Fruit fly (Drosophila melanogaster) whole organism, embryonic: ENCODE results near the gene Snx21.
A peak's percentile ranks its signal among the peaks of the same experiment; 100 is the strongest.

ENCODE experiments used
- ATbp ChIP-seq: fragments of 200-800 bp; sonication (Bioruptor generic); optimal IDR thresholded peaks from 2 replicates; lab custom pipeline; 2017; ENCODE audit warnings: missing biosample characterization, mild to moderate bottlenecking, missing genetic modification characterization, missing genetic modification reagents
- Asciz ChIP-seq: fragments of 200-800 bp; sonication (Bioruptor generic); optimal IDR thresholded peaks from 2 replicates; lab custom pipeline; 2017; ENCODE audit warnings: missing biosample characterization, mild to moderate bottlenecking, missing genetic modification characterization, missing genetic modification reagents
- CG11398 ChIP-seq: fragments of 200-800 bp; sonication (Bioruptor generic); optimal IDR thresholded peaks from 2 replicates; lab custom pipeline; 2016; ENCODE audit warnings: missing biosample characterization, missing genetic modification characterization
- CG11695 ChIP-seq: fragments of 200-800 bp; sonication (Bioruptor generic); IDR thresholded peaks from 3 replicates; pipeline ENCODE4 v1.3.6; 2022; ENCODE audit warnings: missing biosample characterization, missing genetic modification characterization
- CG12236 ChIP-seq: fragments of 200-800 bp; sonication (Bioruptor generic); optimal IDR thresholded peaks from 2 replicates; lab custom pipeline; 2016; ENCODE audit warnings: missing biosample characterization, missing genetic modification characterization
- CG15011 ChIP-seq: fragments of 200-800 bp; sonication (Bioruptor generic); optimal IDR thresholded peaks from 3 replicates; lab custom pipeline; 2018; ENCODE audit warnings: missing biosample characterization, mild to moderate bottlenecking, missing genetic modification characterization
- CG15601 ChIP-seq: fragments of 200-800 bp; sonication (Bioruptor generic); optimal IDR thresholded peaks from 3 replicates; lab custom pipeline; 2019; ENCODE audit warnings: missing biosample characterization, mild to moderate bottlenecking, missing genetic modification characterization, moderate library complexity
- CG16779 ChIP-seq: fragments of 200-800 bp; sonication (Bioruptor generic); IDR thresholded peaks from 2 replicates; pipeline ENCODE4 v1.3.6; 2022; ENCODE audit warnings: missing biosample characterization, missing genetic modification characterization
- CG17186 ChIP-seq: fragments of 200-800 bp; sonication (Bioruptor generic); optimal IDR thresholded peaks from 3 replicates; lab custom pipeline; 2017; ENCODE audit warnings: missing biosample characterization, missing genetic modification reagents, missing genetic modification characterization
- CG17359 ChIP-seq: fragments of 200-800 bp; sonication (Bioruptor generic); optimal IDR thresholded peaks from 3 replicates; lab custom pipeline; 2018; ENCODE audit warnings: missing biosample characterization, mild to moderate bottlenecking, missing genetic modification characterization, moderate library complexity
- CG2875 ChIP-seq: fragments of 200-800 bp; sonication (Bioruptor generic); optimal IDR thresholded peaks from 2 replicates; lab custom pipeline; 2017; ENCODE audit warnings: missing biosample characterization, mild to moderate bottlenecking, missing genetic modification characterization, missing genetic modification reagents
- CG3065 ChIP-seq: fragments of 200-800 bp; sonication (Bioruptor generic); optimal IDR thresholded peaks from 2 replicates; lab custom pipeline; 2016; ENCODE audit warnings: missing biosample characterization, missing genetic modification characterization
- CG3281 ChIP-seq: fragments of 200-800 bp; sonication (Bioruptor generic); optimal IDR thresholded peaks from 3 replicates; lab custom pipeline; 2017; ENCODE audit warnings: missing biosample characterization, mild to moderate bottlenecking, missing genetic modification characterization
- CG33557 ChIP-seq: fragments of 200-800 bp; sonication (Bioruptor generic); optimal IDR thresholded peaks from 2 replicates; lab custom pipeline; 2019; ENCODE audit warnings: missing biosample characterization, mild to moderate bottlenecking, missing genetic modification characterization, moderate library complexity
- CG3838 ChIP-seq: fragments of 200-800 bp; sonication (Bioruptor generic); optimal IDR thresholded peaks from 3 replicates; lab custom pipeline; 2016; ENCODE audit warnings: missing biosample characterization, missing genetic modification characterization
- CG5953 ChIP-seq: fragments of 200-800 bp; sonication (Bioruptor generic); IDR thresholded peaks from 2 replicates; pipeline ENCODE4 v1.3.6; 2022; ENCODE audit warnings: missing biosample characterization, missing genetic modification characterization
- CG6689 ChIP-seq: fragments of 200-800 bp; sonication (Bioruptor generic); IDR thresholded peaks from 2 replicates; pipeline ENCODE4 v1.3.6; 2022; ENCODE audit warnings: missing biosample characterization, missing genetic modification characterization
- CG6813 ChIP-seq: fragments of 200-800 bp; sonication (Bioruptor generic); optimal IDR thresholded peaks from 2 replicates; lab custom pipeline; 2017; ENCODE audit warnings: missing biosample characterization, missing genetic modification characterization, mild to moderate bottlenecking, moderate library complexity, missing genetic modification reagents
- CG9876 ChIP-seq: fragments of 200-800 bp; sonication (Bioruptor generic); optimal IDR thresholded peaks from 2 replicates; lab custom pipeline; 2016; ENCODE audit warnings: missing biosample characterization, missing genetic modification characterization
- CkIIα-i1 ChIP-seq: fragments of 200-800 bp; sonication (Bioruptor generic); IDR thresholded peaks from 2 replicates; pipeline ENCODE4 v1.3.6; 2022; ENCODE audit warnings: missing biosample characterization, missing genetic modification characterization
- Dek ChIP-seq: fragments of 200-800 bp; sonication (Bioruptor generic); optimal IDR thresholded peaks from 3 replicates; lab custom pipeline; 2019; ENCODE audit warnings: missing biosample characterization, mild to moderate bottlenecking, missing genetic modification characterization, moderate library complexity
- Doc2 ChIP-seq: fragments of 200-800 bp; sonication (Bioruptor generic); IDR thresholded peaks from 2 replicates; pipeline ENCODE4 v1.3.6; 2022; ENCODE audit warnings: missing biosample characterization, missing genetic modification characterization
- Lhr ChIP-seq: fragments of 200-800 bp; sonication (Bioruptor generic); optimal IDR thresholded peaks from 3 replicates; lab custom pipeline; 2017; ENCODE audit warnings: mild to moderate bottlenecking, missing biosample characterization, missing genetic modification reagents, missing genetic modification characterization
- MESR4 ChIP-seq: fragments of 200-800 bp; sonication (Bioruptor generic); optimal IDR thresholded peaks from 2 replicates; lab custom pipeline; 2018; ENCODE audit warnings: missing biosample characterization, mild to moderate bottlenecking, missing genetic modification characterization, moderate library complexity
- Max ChIP-seq: fragments of 200-800 bp; sonication (Bioruptor generic); optimal IDR thresholded peaks from 2 replicates; lab custom pipeline; 2016; ENCODE audit warnings: missing biosample characterization, mild to moderate bottlenecking, missing genetic modification characterization
- Mes4 ChIP-seq: fragments of 200-800 bp; sonication (Bioruptor generic); optimal IDR thresholded peaks from 2 replicates; lab custom pipeline; 2016; ENCODE audit warnings: missing biosample characterization, missing genetic modification characterization
- Mrtf ChIP-seq: fragments of 200-800 bp; sonication (Bioruptor generic); IDR thresholded peaks from 3 replicates; pipeline ENCODE4 v1.3.6; 2022; ENCODE audit warnings: missing biosample characterization, missing genetic modification characterization
- Nf-YA ChIP-seq: fragments of 200-800 bp; sonication (Bioruptor generic); IDR thresholded peaks from 2 replicates; pipeline ENCODE4 v1.3.6; 2022; ENCODE audit warnings: missing biosample characterization, missing genetic modification characterization
- PHDP ChIP-seq: fragments of 200-800 bp; sonication (Bioruptor generic); optimal IDR thresholded peaks from 3 replicates; lab custom pipeline; 2018; ENCODE audit warnings: missing biosample characterization, mild to moderate bottlenecking, missing genetic modification characterization, moderate library complexity
- Usf ChIP-seq: fragments of 200-800 bp; sonication (Bioruptor generic); optimal IDR thresholded peaks from 2 replicates; lab custom pipeline; 2017; ENCODE audit warnings: missing genotype, missing biosample characterization, missing genetic modification characterization
- aop ChIP-seq: fragments of 200-800 bp; sonication (Bioruptor generic); IDR thresholded peaks from 2 replicates; pipeline ENCODE4 v1.3.6; 2022; ENCODE audit warnings: missing biosample characterization, missing genetic modification characterization
- ato ChIP-seq: fragments of 200-800 bp; sonication (Bioruptor generic); IDR thresholded peaks from 2 replicates; pipeline ENCODE4 v1.3.6; 2022; ENCODE audit warnings: missing biosample characterization, missing genetic modification characterization; ENCODE audit not compliant: partially characterized antibody
- bsh ChIP-seq, 2 experiments: fragments of 200-800 bp; sonication (Bioruptor generic); optimal IDR thresholded peaks; 2 replicates each; lab custom pipeline; 2017 to 2018; ENCODE audit warnings: mild to moderate bottlenecking in 2 of 2, missing biosample characterization in 2 of 2, missing genetic modification characterization in 2 of 2, moderate library complexity in 1 of 2
- chm ChIP-seq: fragments of 200-800 bp; sonication (Bioruptor generic); IDR thresholded peaks from 2 replicates; pipeline ENCODE4 v1.3.6; 2022; ENCODE audit warnings: missing biosample characterization, missing genetic modification characterization
- dati ChIP-seq: fragments of 200-800 bp; sonication (Bioruptor generic); IDR thresholded peaks from 2 replicates; pipeline ENCODE4 v1.3.6; 2022; ENCODE audit warnings: missing biosample characterization, missing genetic modification characterization
- fd3F ChIP-seq: fragments of 200-800 bp; sonication (Bioruptor generic); optimal IDR thresholded peaks from 2 replicates; lab custom pipeline; 2018; ENCODE audit warnings: missing biosample characterization, mild to moderate bottlenecking, missing genetic modification characterization, moderate library complexity
- ftz-f1 ChIP-seq: fragments of 200-800 bp; sonication (Bioruptor generic); optimal IDR thresholded peaks from 2 replicates; lab custom pipeline; 2016; ENCODE audit warnings: missing biosample characterization, missing genetic modification characterization
- gt ChIP-seq: fragments of 200-800 bp; sonication (Bioruptor generic); IDR thresholded peaks from 2 replicates; pipeline ENCODE4 v1.3.6; 2022; ENCODE audit warnings: missing biosample characterization, missing genetic modification characterization
- jing ChIP-seq: fragments of 200-800 bp; sonication (Bioruptor generic); optimal IDR thresholded peaks from 2 replicates; lab custom pipeline; 2018; ENCODE audit warnings: missing biosample characterization, mild to moderate bottlenecking, missing genetic modification characterization
- odd ChIP-seq: fragments of 200-800 bp; sonication (Bioruptor generic); optimal IDR thresholded peaks from 2 replicates; lab custom pipeline; 2017; ENCODE audit warnings: missing biosample characterization, mild to moderate bottlenecking, missing genetic modification characterization
- onecut ChIP-seq: fragments of 200-800 bp; sonication (Bioruptor generic); IDR thresholded peaks from 2 replicates; pipeline ENCODE4 v1.3.6; 2022; ENCODE audit warnings: missing biosample characterization, missing genetic modification characterization
- org-1 ChIP-seq: fragments of 200-800 bp; sonication (Bioruptor generic); optimal IDR thresholded peaks from 2 replicates; lab custom pipeline; 2017; ENCODE audit warnings: missing biosample characterization, missing genetic modification characterization
- p53 ChIP-seq: fragments of 200-800 bp; sonication (Bioruptor generic); optimal IDR thresholded peaks from 2 replicates; lab custom pipeline; 2016; ENCODE audit warnings: missing biosample characterization, missing genetic modification characterization
- pros ChIP-seq: fragments of 200-800 bp; sonication (Bioruptor generic); optimal IDR thresholded peaks from 3 replicates; lab custom pipeline; 2019; ENCODE audit warnings: missing biosample characterization, mild to moderate bottlenecking, missing genetic modification characterization, moderate library complexity
- psq ChIP-seq: fragments of 200-800 bp; sonication (Bioruptor generic); optimal IDR thresholded peaks from 2 replicates; lab custom pipeline; 2017; ENCODE audit warnings: missing biosample characterization, missing genetic modification characterization
- sc ChIP-seq, 3 experiments: fragments of >200 bp in 2 of 3; fragments of 200-800 bp in 1 of 3; sonication (Bioruptor generic) in 1 of 3; optimal IDR thresholded peaks; 2 replicates in 2 of 3; 3 replicates in 1 of 3; lab custom pipeline; 2017; ENCODE audit warnings: mild to moderate bottlenecking in 1 of 3, missing biosample characterization in 1 of 3, missing genetic modification characterization in 1 of 3, missing genetic modification reagents in 1 of 3
- tap ChIP-seq: fragments of 200-800 bp; optimal IDR thresholded peaks from 3 replicates; lab custom pipeline; 2019; ENCODE audit warnings: missing biosample characterization, mild to moderate bottlenecking, missing genetic modification characterization, moderate library complexity
- tin ChIP-seq: fragments of 200-800 bp; sonication (Bioruptor generic); optimal IDR thresholded peaks from 3 replicates; lab custom pipeline; 2016; ENCODE audit warnings: missing biosample characterization, missing genetic modification characterization
- unpg ChIP-seq: fragments of 200-800 bp; sonication (Bioruptor generic); optimal IDR thresholded peaks from 3 replicates; lab custom pipeline; 2018; ENCODE audit warnings: missing biosample characterization, mild to moderate bottlenecking, missing genetic modification characterization, moderate library complexity
- wor ChIP-seq: fragments of 200-800 bp; sonication (Bioruptor generic); IDR thresholded peaks from 2 replicates; pipeline ENCODE4 v1.3.6; 2022; ENCODE audit warnings: missing biosample characterization, missing genetic modification characterization

Gene Snx21

dm6 chr2L:2751904-2752459 lies 13.5 kb downstream of the Snx21 start, which contains the start of gene Bacc (continued):
- TF ChIP-seq CG6813 (GFP tag; lab: Kevin White, UChicago) (peak; percentile 79), Mrtf (GFP tag; lab: Robert Waterston, UW) (no peak), CG12236 (GFP tag; lab: Kevin White, UChicago) (peak; percentile 81), fd3F (GFP tag; lab: Kevin White, UChicago) (peak; percentile 82), wor (GFP tag; lab: Robert Waterston, UW) (no peak), onecut (peak; percentile 65; the same call in 1 of the 2 replicates), Max (peak; percentile 84), Asciz (GFP tag; lab: Kevin White, UChicago) (peak; percentile 83), bsh (GFP tag; optimal IDR thresholded peaks at IDR 0.05; lab: Kevin White, UChicago) (peak; percentile 79 to 99), ATbp (GFP tag; lab: Kevin White, UChicago) (peak; percentile 83), tin (GFP tag; lab: Kevin White, UChicago) (peak; percentile 80), Nf-YA (no peak), Usf (GFP tag; lab: Kevin White, UChicago) (peak; percentile 90), CG9876 (peak; percentile 79), tap (tag; lab: Kevin White, UChicago) (peak; percentile 74), CG16779 (no peak), CG6689 (GFP tag; lab: Robert Waterston, UW) (no peak), odd (GFP tag; lab: Kevin White, UChicago) (peak; percentile 82), ftz-f1 (GFP tag; lab: Kevin White, UChicago) (no peak), CG17359 (peak; percentile 86), CG3281 (GFP tag; lab: Kevin White, UChicago) (peak; percentile 96), CkIIα-i1 (GFP tag; lab: Robert Waterston, UW) (no peak), jing (GFP tag; lab: Kevin White, UChicago) (peak; percentile 73), CG11695 (GFP tag; lab: Robert Waterston, UW) (no peak), CG3838 (peak; percentile 64), sc (optimal IDR thresholded peaks at IDR 0.05; lab: Kevin White, UChicago) (no peak), sc (GFP tag; optimal IDR thresholded peaks at IDR 0.05; lab: Kevin White, UChicago) (peak; percentile 79), CG17186 (peak; percentile 25), aop (GFP tag; lab: Robert Waterston, UW) (no peak), chm (GFP tag; lab: Robert Waterston, UW) (no peak), ato (GFP tag; lab: Robert Waterston, UW) (no peak), unpg (GFP tag; lab: Kevin White, UChicago) (peak; percentile 76), CG11398 (GFP tag; lab: Kevin White, UChicago) (peak; percentile 88), MESR4 (GFP tag; lab: Kevin White, UChicago) (peak; percentile 5), Mes4 (peak; percentile 79), Doc2 (no peak), psq (GFP tag; lab: Kevin White, UChicago) (peak; percentile 15), Lhr (GFP tag; lab: Kevin White, UChicago) (peak; percentile 62), CG33557 (GFP tag; lab: Kevin White, UChicago) (peak; percentile 38), CG5953 (GFP tag; lab: Robert Waterston, UW) (no peak), CG15011 (peak; percentile 84), CG3065 (no peak), gt (GFP tag; lab: Robert Waterston, UW) (no peak), dati (no peak), pros (GFP tag; lab: Kevin White, UChicago) (peak; percentile 63), CG2875 (peak; percentile 79), Dek (tag; lab: Kevin White, UChicago) (peak; percentile 77), org-1 (peak; percentile 92), PHDP (peak; percentile 90), p53 (peak; percentile 34), CG15601 (tag; lab: Kevin White, UChicago) (peak; percentile 76)
